Worm (Caenorhabditis elegans) whole organism, midembryonic: ENCODE results near the gene duo-1.

ENCODE experiments used
- T22C8.4 ChIP-seq: fragments of 200-800 bp; sonication (Bioruptor generic); IDR thresholded peaks from 2 replicates; pipeline ENCODE4 v1.3.6; 2022; ENCODE audit warnings: missing genetic modification characterization, missing compliant biosample characterization
- cog-1 ChIP-seq: sonication (generic microtip); optimal IDR thresholded peaks from 2 replicates; lab custom pipeline; 2016; ENCODE audit warnings: missing genetic modification characterization, missing compliant biosample characterization
- flt-1 ChIP-seq: fragments of 200-800 bp; sonication (Bioruptor generic); IDR thresholded peaks from 2 replicates; pipeline ENCODE4 v1.3.6; 2022; ENCODE audit warnings: missing genetic modification characterization, missing compliant biosample characterization
- klf-2 ChIP-seq: fragments of 200-800 bp; sonication (Bioruptor generic); conservative IDR thresholded peaks from 2 replicates; pipeline ENCODE4 v1.3.6; 2022; ENCODE audit warnings: missing genetic modification reagents, missing genetic modification characterization, missing compliant biosample characterization
- med-1 ChIP-seq: sonication (generic microtip); optimal IDR thresholded peaks from 2 replicates; lab custom pipeline; 2017; ENCODE audit warnings: missing genetic modification characterization, mild to moderate bottlenecking, missing compliant biosample characterization, antibody characterized with exemption, missing genetic modification reagents; ENCODE audit not compliant: insufficient read depth
- ref-1 ChIP-seq: fragments of 200-800 bp; sonication (Bioruptor generic); conservative IDR thresholded peaks from 2 replicates; pipeline ENCODE4 v1.3.6; 2022; ENCODE audit warnings: missing genetic modification reagents, missing genetic modification characterization, missing compliant biosample characterization
- tab-1 ChIP-seq: fragments of 200-800 bp; sonication (Bioruptor generic); IDR thresholded peaks from 2 replicates; pipeline ENCODE4 v1.3.6; 2022; ENCODE audit warnings: missing genetic modification characterization, missing compliant biosample characterization
- ztf-23 ChIP-seq: fragments of 200-800 bp; sonication (Bioruptor generic); IDR thresholded peaks from 2 replicates; pipeline ENCODE4 v1.3.6; 2022; ENCODE audit warnings: missing genetic modification reagents, missing genetic modification characterization, missing compliant biosample characterization
- ztf-29 ChIP-seq: fragments of 200-800 bp; sonication (Bioruptor generic); IDR thresholded peaks from 2 replicates; pipeline ENCODE4 v1.3.6; 2022; ENCODE audit warnings: missing genetic modification reagents, missing genetic modification characterization, missing compliant biosample characterization

duo-1 gene

DNA sequence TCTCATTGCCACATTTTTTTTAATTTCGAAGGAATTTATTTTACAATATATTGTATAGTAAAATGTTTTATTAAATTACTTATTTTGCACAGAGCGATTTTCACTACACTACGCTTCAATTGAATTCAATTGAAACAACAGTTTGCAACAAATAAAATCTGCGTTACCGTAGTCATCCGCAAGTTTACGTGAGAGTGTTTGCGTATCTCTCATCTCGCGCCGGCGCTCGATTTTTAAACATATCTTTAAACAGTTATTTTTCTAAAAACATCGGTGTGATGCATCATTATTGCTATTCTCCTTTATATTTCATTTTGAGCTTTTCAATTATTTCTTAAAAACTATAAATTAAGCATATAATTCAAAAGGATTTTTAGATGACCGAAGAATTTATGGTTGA lies at the start of gene duo-1:
Gene duo-1 (plus strand): TSS at position 371 of the 400 bp plus-strand sequence.
- TF ChIP-seq med-1 (GFP tag; lab: Kevin White, UChicago) (no peak), ztf-29 (GFP tag; lab: Robert Waterston, UW) (no peak), klf-2 (GFP tag; lab: Robert Waterston, UW) (no peak), tab-1 (GFP tag; lab: Robert Waterston, UW) (no peak), T22C8.4 (GFP tag; lab: Robert Waterston, UW) (no peak)

DNA sequence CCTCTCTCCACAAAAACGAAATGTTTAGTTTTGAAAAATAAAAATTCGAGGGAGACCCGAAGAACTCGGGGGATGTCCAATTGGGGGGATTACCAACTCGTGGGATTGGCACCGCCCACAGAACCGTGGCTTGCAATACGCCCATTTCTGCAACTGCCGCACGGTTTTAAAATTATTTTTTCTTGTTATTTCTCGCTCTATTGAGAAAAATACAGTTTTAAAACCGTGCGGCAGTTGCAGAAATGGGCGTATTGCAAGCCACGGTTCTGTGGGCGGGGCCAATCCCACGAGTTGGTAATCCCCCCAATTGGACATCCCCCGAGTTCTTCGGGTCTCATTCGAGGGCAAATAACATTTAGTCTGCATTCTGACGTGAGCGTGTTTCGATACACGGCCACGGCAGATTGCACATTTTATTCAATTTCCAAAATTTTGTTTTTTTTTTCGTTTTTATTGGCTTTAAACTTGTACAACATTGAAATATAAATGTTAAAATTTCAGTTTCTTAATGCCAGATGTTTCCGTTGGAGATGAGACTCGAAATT lies 49.5 kb upstream of the duo-1 start, which contains the start of the genes C55A6.1 and C55A6.10:
Gene C55A6.1 (minus strand): TSS at position 116 of the 545 bp plus-strand sequence.
Gene C55A6.10 (plus strand): TSS at position 495 of the 545 bp plus-strand sequence.
- TF ChIP-seq flt-1 (GFP tag; lab: Robert Waterston, UW): 0 out of 2 replicates have a peak, but pooled peaks have one; percentile 24
- TF ChIP-seq cog-1: peak; percentile 1
- TF ChIP-seq tab-1 (GFP tag; lab: Robert Waterston, UW): 0 out of 2 replicates have a peak, but pooled peaks have one; percentile 39
- peak; percentile 68; the same call in 1 of the 2 replicates for TF ChIP-seq ztf-23 (GFP tag; lab: Robert Waterston, UW)

DNA sequence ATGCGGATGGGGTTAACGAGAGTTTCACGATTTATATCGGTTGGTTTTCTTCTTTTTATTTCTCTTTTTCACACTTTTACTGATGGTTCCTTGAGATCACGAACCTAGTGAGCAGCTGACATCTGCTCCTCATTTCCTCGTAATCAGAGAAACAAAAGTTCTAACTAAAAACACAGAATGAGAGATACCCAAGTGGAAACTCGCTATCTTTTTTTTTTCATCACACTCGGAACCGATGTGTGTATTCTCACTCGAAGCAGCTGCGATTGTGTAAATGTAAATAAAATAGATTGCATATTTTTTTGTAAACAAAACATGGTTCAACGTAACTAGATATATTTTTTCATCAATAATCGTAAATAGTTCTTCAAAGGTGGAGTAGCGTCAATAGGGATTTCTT lies 48.1 kb upstream of the duo-1 start:
- TF ChIP-seq ztf-29 (GFP tag; lab: Robert Waterston, UW) (no peak), cog-1 (no peak), flt-1 (GFP tag; lab: Robert Waterston, UW) (no peak), klf-2 (GFP tag; lab: Robert Waterston, UW) (no peak), med-1 (GFP tag; lab: Kevin White, UChicago) (no peak), tab-1 (GFP tag; lab: Robert Waterston, UW) (no peak), T22C8.4 (GFP tag; lab: Robert Waterston, UW) (no peak), ref-1 (GFP tag; lab: Robert Waterston, UW) (no peak), ztf-23 (GFP tag; lab: Robert Waterston, UW) (no peak)

DNA sequence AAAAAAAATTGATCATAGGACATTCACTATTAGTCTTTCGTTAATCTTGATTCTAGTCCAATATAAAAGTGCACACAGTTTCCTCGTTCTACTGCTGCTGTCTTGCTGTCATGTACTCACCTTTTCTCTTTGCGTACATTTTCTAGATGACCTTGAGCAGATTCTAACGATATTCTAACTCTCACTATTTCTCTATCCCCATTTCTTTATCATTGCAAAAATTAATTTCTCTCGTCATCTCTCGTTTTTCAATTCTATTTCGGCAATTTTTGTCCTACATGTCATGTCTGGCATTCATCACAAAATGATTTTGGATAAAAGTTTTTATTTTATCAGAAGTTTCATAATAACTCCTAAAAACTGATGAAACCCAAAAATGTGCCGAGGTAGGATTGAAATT lies 45.7 kb upstream of the duo-1 start, which contains the start of gene ttll-5:
Gene ttll-5 (plus strand): TSS at position 288 of the 400 bp plus-strand sequence.
- TF ChIP-seq ztf-29 (GFP tag; lab: Robert Waterston, UW) (no peak), T22C8.4 (GFP tag; lab: Robert Waterston, UW) (no peak), flt-1 (GFP tag; lab: Robert Waterston, UW) (no peak), cog-1 (no peak), med-1 (GFP tag; lab: Kevin White, UChicago) (no peak)

DNA sequence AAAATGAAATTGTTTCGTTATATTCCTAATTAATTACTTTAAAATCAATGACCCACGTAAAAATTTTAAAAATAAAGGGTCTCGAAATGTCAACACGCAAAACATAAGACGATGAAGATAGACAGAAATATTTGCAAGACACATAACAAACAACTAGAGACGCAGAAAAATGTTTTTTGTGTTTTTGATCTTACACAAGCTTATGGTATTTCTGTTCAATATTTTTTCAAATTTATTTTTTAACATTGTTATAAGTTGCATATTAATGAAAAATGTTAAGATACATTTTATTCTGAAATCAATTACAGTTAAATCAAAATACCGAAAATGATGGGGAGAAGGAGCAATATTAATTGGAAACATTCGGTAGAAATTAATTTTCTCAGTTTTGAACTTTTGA lies 41.0 kb upstream of the duo-1 start, which contains the start of gene C55A6.3:
Gene C55A6.3 (minus strand): TSS at position 101 of the 400 bp plus-strand sequence.
- no peak for TF ChIP-seq T22C8.4 (GFP tag; lab: Robert Waterston, UW)
- TF ChIP-seq cog-1: no peak
- TF ChIP-seq klf-2 (GFP tag; lab: Robert Waterston, UW): no peak
- no peak for TF ChIP-seq ztf-23 (GFP tag; lab: Robert Waterston, UW)
- no peak for TF ChIP-seq ref-1 (GFP tag; lab: Robert Waterston, UW)
- TF ChIP-seq flt-1 (GFP tag; lab: Robert Waterston, UW): no peak
- no peak for TF ChIP-seq med-1 (GFP tag; lab: Kevin White, UChicago)
- TF ChIP-seq ztf-29 (GFP tag; lab: Robert Waterston, UW): no peak
- TF ChIP-seq tab-1 (GFP tag; lab: Robert Waterston, UW): no peak

DNA sequence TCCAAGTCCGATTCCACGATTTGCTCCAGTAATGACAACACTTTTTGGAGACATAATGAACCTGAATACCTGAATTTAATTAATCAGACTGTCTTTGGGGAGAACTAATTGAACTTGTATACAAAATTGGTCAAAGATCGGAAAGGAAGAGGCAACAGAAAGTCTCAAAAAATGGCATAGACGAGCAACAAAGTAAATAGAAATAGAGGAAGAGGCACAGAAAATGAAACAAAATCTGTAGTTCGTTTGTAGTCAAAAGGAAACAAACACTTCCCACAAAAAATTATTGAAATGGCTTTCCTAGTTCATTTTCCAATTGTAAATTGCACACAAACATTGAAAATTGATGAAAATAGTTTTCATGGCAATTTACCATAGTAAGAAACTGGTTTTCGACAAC lies 39.8 kb upstream of the duo-1 start, which contains the start of gene C55A6.6:
Gene C55A6.6 (minus strand): TSS at position 61 of the 400 bp plus-strand sequence.
- TF ChIP-seq cog-1: no peak
- TF ChIP-seq med-1 (GFP tag; lab: Kevin White, UChicago): no peak
- no peak for TF ChIP-seq tab-1 (GFP tag; lab: Robert Waterston, UW)
- TF ChIP-seq flt-1 (GFP tag; lab: Robert Waterston, UW): no peak
- no peak for TF ChIP-seq ref-1 (GFP tag; lab: Robert Waterston, UW)
- TF ChIP-seq ztf-23 (GFP tag; lab: Robert Waterston, UW): no peak

DNA sequence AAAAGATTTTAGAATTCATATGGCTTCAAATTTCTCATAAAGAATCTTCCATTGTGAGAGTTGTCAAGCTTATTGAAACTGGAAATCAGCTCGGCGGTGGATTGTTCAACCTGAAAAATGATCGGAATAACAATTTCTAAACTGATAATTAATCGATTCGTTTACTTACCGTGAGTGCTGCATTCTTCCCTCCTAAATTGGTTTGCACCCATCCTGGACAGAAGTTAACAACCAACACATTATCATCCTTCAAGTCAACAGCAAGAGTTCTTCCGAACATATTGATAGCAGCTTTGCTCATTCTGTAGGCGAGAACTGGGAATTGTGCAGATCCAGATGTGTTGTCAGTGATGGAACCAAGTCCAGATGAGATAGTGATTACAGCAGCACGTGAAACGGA lies 39.3 kb upstream of the duo-1 start:
- no peak for TF ChIP-seq ztf-23 (GFP tag; lab: Robert Waterston, UW)
- TF ChIP-seq klf-2 (GFP tag; lab: Robert Waterston, UW): no peak
- TF ChIP-seq ztf-29 (GFP tag; lab: Robert Waterston, UW): no peak
- TF ChIP-seq cog-1: no peak
- TF ChIP-seq ref-1 (GFP tag; lab: Robert Waterston, UW): no peak
- TF ChIP-seq tab-1 (GFP tag; lab: Robert Waterston, UW): no peak
- TF ChIP-seq med-1 (GFP tag; lab: Kevin White, UChicago): no peak
- TF ChIP-seq flt-1 (GFP tag; lab: Robert Waterston, UW): no peak
- no peak for TF ChIP-seq T22C8.4 (GFP tag; lab: Robert Waterston, UW)

DNA sequence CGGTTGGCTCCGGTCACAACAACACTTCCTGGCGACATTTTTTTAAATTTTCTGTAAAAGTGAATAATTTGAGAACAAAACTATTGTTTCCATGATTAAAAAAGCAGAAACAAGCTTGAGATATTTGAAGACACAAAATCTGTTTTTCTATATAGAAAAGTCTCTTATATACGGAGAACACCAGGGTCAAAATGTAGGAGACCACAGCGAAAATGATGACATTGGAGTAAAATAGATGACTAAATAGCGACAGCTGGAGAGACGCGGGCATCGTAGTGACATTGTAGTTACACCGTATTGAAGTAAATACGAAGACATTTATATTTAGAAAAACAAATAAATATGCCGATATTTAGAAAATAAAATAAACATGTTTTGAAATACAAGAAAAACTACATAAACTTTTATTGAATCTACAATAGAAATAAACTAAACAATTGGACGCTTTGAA lies 38.3 kb upstream of the duo-1 start, which contains the start of gene sdz-8:
Gene sdz-8 (minus strand): TSS at position 51 of the 451 bp plus-strand sequence.
- TF ChIP-seq med-1 (GFP tag; lab: Kevin White, UChicago): no peak
- no peak for TF ChIP-seq ztf-29 (GFP tag; lab: Robert Waterston, UW)
- TF ChIP-seq flt-1 (GFP tag; lab: Robert Waterston, UW): no peak
- no peak for TF ChIP-seq klf-2 (GFP tag; lab: Robert Waterston, UW)
- no peak for TF ChIP-seq cog-1
- TF ChIP-seq T22C8.4 (GFP tag; lab: Robert Waterston, UW): no peak
- no peak for TF ChIP-seq ref-1 (GFP tag; lab: Robert Waterston, UW)
- no peak for TF ChIP-seq tab-1 (GFP tag; lab: Robert Waterston, UW)
- TF ChIP-seq ztf-23 (GFP tag; lab: Robert Waterston, UW): no peak

DNA sequence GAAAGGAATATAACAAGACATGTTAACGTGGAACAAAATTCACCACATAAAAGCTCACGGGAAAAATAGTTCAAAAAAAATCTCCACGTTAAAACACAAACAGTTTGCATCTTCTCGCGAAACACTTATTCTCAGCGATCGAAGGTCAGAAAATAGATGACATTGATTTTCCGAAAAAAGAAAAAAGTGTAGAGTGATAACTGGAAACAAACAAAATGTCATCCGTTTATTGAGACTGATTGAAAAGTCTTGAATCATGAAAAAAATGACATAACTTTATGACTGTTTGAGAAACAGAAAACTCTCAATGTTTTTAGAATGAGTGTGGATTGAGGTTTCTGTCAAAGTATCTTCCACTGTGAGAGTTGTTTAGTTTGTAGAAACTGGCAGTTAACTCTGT lies 36.6 kb upstream of the duo-1 start, which contains the start of gene C55A6.4:
Gene C55A6.4 (minus strand): TSS at position 101 of the 400 bp plus-strand sequence.
- TF ChIP-seq flt-1 (GFP tag; lab: Robert Waterston, UW) (no peak), cog-1 (no peak), klf-2 (GFP tag; lab: Robert Waterston, UW) (no peak), ztf-23 (GFP tag; lab: Robert Waterston, UW) (no peak), ref-1 (GFP tag; lab: Robert Waterston, UW) (no peak), tab-1 (GFP tag; lab: Robert Waterston, UW) (no peak), med-1 (GFP tag; lab: Kevin White, UChicago) (no peak)
